Worm (Caenorhabditis elegans) whole organism, L4 larva: ENCODE data around the gene nemp-1.

ENCODE experiments used
- aha-1 ChIP-seq: fragments of 150-350 bp; peaks from one replicate; lab custom pipeline; 2014; ENCODE audit warnings: missing biosample characterization, missing genetic modification characterization
- ceh-82 ChIP-seq: sonication (generic microtip); optimal IDR thresholded peaks from 2 replicates; lab custom pipeline; 2017; ENCODE audit warnings: missing biosample characterization, missing genetic modification characterization
- dpl-1 ChIP-seq: fragments of 150-350 bp; optimal IDR thresholded peaks from 2 replicates; lab custom pipeline; 2014; ENCODE audit warnings: missing biosample characterization, missing genetic modification reagents, missing genetic modification characterization
- lsy-2 ChIP-seq, 2 experiments: fragments of 150-350 bp in 1 of 2; sonication (generic microtip) in 1 of 2; optimal IDR thresholded peaks; 2 replicates each; lab custom pipeline; 2014 to 2017; ENCODE audit warnings: missing biosample characterization in 2 of 2, missing genetic modification characterization in 2 of 2
- mdl-1 ChIP-seq, 2 experiments: fragments of 150-350 bp in 1 of 2; sonication (generic microtip) in 1 of 2; optimal IDR thresholded peaks; 2 replicates each; lab custom pipeline; 2014 to 2017; ENCODE audit warnings: missing biosample characterization in 2 of 2, missing genetic modification characterization in 2 of 2
- unc-130 ChIP-seq: sonication (generic microtip); optimal IDR thresholded peaks from 2 replicates; lab custom pipeline; 2016; ENCODE audit warnings: missing genetic modification reagents, missing genetic modification characterization, missing compliant biosample characterization
- ztf-7 ChIP-seq: fragments of 150-350 bp; optimal IDR thresholded peaks from 2 replicates; lab custom pipeline; 2014; ENCODE audit warnings: missing biosample characterization, missing genetic modification characterization

DNA sequence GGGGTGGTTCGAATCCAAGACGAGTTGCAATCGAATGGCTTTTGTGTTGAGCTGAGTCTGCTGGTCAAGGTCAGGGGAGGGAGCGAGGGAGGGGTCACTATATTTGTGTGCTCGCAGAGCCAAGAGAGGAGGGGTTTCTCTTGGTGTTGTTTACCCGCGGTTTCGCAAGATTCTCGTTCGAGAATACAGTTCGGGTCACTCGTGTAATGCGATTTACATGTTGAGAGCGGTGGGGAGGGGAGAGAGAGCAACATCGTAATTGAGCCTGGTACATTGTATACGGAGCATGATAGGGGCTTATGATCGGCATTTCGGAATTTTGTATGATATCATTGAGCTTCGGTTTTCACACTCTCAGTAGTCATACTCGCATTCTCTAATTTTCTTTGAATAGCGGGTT lies 40.0 kb downstream of the nemp-1 start, which contains the start of gene F30H5.3:
- TF ChIP-seq aha-1 (no peak), lsy-2 (tag; optimal IDR thresholded peaks at IDR 0.05; lab: Kevin White, UChicago) (no peak), unc-130 (GFP tag; lab: Kevin White, UChicago) (no peak), mdl-1 (tag; optimal IDR thresholded peaks at IDR 0.05; lab: Kevin White, UChicago) (no peak), ceh-82 (tag; lab: Kevin White, UChicago) (no peak), ztf-7 (tag; lab: Kevin White, UChicago) (no peak), dpl-1 (no peak)
